Worm (Caenorhabditis elegans): ENCODE results near the gene F53F8.6.

DNA sequence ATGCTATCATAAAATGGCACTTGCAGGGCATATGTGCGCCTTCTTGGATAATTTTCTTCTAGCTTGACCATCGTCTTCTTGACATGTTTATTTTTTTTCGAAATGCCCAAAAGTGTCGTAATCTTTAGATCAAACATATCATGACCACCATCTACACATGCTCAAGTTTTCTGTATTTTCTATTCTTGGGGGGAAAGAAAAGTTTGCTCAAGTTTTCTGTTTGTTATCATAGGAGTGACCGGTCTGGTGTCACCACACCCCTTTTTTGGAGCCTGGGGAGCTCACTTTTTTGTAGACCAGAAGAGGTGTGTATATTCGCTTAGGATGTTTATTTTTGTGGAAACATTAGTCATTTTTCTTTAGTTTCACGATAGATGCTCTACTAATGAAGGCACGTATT lies 18.6 kb upstream of the F53F8.6 start, which contains the start of gene klf-2:
- TF ChIP-seq elt-3 (tag; optimal IDR thresholded peaks at IDR 0.05) (no peak), unc-39 (tag; optimal IDR thresholded peaks at IDR 0.05) (no peak), unc-62 (GFP tag; optimal IDR thresholded peaks at IDR 0.05) (no peak), tbx-8 (GFP tag; optimal IDR thresholded peaks at IDR 0.05) (no peak), mab-5 (tag; optimal IDR thresholded peaks at IDR 0.05) (no peak), pha-4 (tag; optimal IDR thresholded peaks at IDR 0.05) (no peak)
